Worm (Caenorhabditis elegans) whole organism, late embryonic: Measurements from ENCODE around the gene srh-63.

ENCODE experiments used
- F13H6.1 ChIP-seq: sonication (generic microtip); optimal IDR thresholded peaks from 2 replicates; lab custom pipeline; 2016; ENCODE audit warnings: missing genetic modification characterization, missing compliant biosample characterization
- K02D7.2 ChIP-seq: sonication (generic microtip); optimal IDR thresholded peaks from 2 replicates; lab custom pipeline; 2017; ENCODE audit warnings: mild to moderate bottlenecking, missing genetic modification characterization, missing compliant biosample characterization
- Y22D7AL.16 ChIP-seq: sonication (generic microtip); optimal IDR thresholded peaks from 2 replicates; lab custom pipeline; 2016; ENCODE audit warnings: missing genetic modification characterization, missing compliant biosample characterization
- ahr-1 ChIP-seq: sonication (generic microtip); optimal IDR thresholded peaks from 2 replicates; lab custom pipeline; 2016; ENCODE audit warnings: missing genetic modification characterization, missing compliant biosample characterization
- ama-1 ChIP-seq: fragments of 150-350 bp; optimal IDR thresholded peaks from 2 replicates; lab custom pipeline; 2014
- ceh-14 ChIP-seq: sonication (generic microtip); optimal IDR thresholded peaks from 2 replicates; lab custom pipeline; 2016; ENCODE audit warnings: missing genotype, missing genetic modification characterization, missing compliant biosample characterization
- ceh-19 ChIP-seq: fragments of 200-800 bp; sonication (Bioruptor generic); optimal IDR thresholded peaks from 2 replicates; lab custom pipeline; 2018; ENCODE audit warnings: mild to moderate bottlenecking, missing genetic modification characterization, missing compliant biosample characterization
- ceh-2 ChIP-seq: sonication (generic microtip); optimal IDR thresholded peaks from 2 replicates; lab custom pipeline; 2016; ENCODE audit warnings: missing genotype, missing genetic modification characterization, missing compliant biosample characterization
- ceh-30 ChIP-seq: fragments of 150-350 bp; optimal IDR thresholded peaks from 2 replicates; lab custom pipeline; 2014; ENCODE audit warnings: missing biosample characterization, missing genetic modification characterization
- ceh-31 ChIP-seq: sonication (generic microtip); optimal IDR thresholded peaks from 2 replicates; lab custom pipeline; 2016; ENCODE audit warnings: missing genetic modification characterization, missing compliant biosample characterization
- ceh-34 ChIP-seq: sonication (generic microtip); optimal IDR thresholded peaks from 2 replicates; lab custom pipeline; 2016; ENCODE audit warnings: mild to moderate bottlenecking, missing genetic modification characterization, missing compliant biosample characterization
- ceh-45 ChIP-seq: fragments of 200-800 bp; sonication (Bioruptor generic); IDR thresholded peaks from 2 replicates; pipeline ENCODE4 v1.3.6; 2022; ENCODE audit warnings: missing genetic modification reagents, missing genetic modification characterization, missing compliant biosample characterization
- ceh-6 ChIP-seq: fragments of 200-800 bp; sonication (Bioruptor generic); optimal IDR thresholded peaks from 2 replicates; lab custom pipeline; 2018; ENCODE audit warnings: mild to moderate bottlenecking, missing genetic modification characterization, missing compliant biosample characterization
- che-1 ChIP-seq: sonication (generic microtip); optimal IDR thresholded peaks from 2 replicates; lab custom pipeline; 2016; ENCODE audit warnings: mild to moderate bottlenecking, missing genetic modification characterization, missing compliant biosample characterization
- dmd-4 ChIP-seq: sonication (generic microtip); optimal IDR thresholded peaks from 2 replicates; lab custom pipeline; 2016; ENCODE audit warnings: borderline replicate concordance, missing genetic modification characterization, missing compliant biosample characterization
- dve-1 ChIP-seq: sonication (generic microtip); optimal IDR thresholded peaks from 2 replicates; lab custom pipeline; 2017; ENCODE audit warnings: antibody characterized with exemption, mild to moderate bottlenecking, missing genetic modification characterization, missing compliant biosample characterization
- ets-4 ChIP-seq: sonication (generic microtip); optimal IDR thresholded peaks from 2 replicates; lab custom pipeline; 2016; ENCODE audit warnings: missing genetic modification characterization, missing compliant biosample characterization
- fax-1 ChIP-seq: sonication (generic microtip); optimal IDR thresholded peaks from 2 replicates; lab custom pipeline; 2016; ENCODE audit warnings: missing genotype, missing genetic modification characterization, missing compliant biosample characterization
- fkh-10 ChIP-seq: fragments of 150-350 bp; optimal IDR thresholded peaks from 2 replicates; lab custom pipeline; 2014; ENCODE audit warnings: missing biosample characterization, missing genetic modification reagents, missing genetic modification characterization
- fkh-6 ChIP-seq: sonication (generic microtip); optimal IDR thresholded peaks from 2 replicates; lab custom pipeline; 2016; ENCODE audit warnings: missing genetic modification characterization, missing compliant biosample characterization
- gmeb-2 ChIP-seq: sonication (generic microtip); optimal IDR thresholded peaks from 2 replicates; lab custom pipeline; 2016; ENCODE audit warnings: missing genetic modification characterization, inconsistent platforms, missing compliant biosample characterization
- hlh-13 ChIP-seq: fragments of 200-800 bp; sonication (Bioruptor generic); optimal IDR thresholded peaks from 2 replicates; lab custom pipeline; 2018; ENCODE audit warnings: mild to moderate bottlenecking, missing genetic modification characterization, missing compliant biosample characterization
- hlh-8 ChIP-seq: sonication (generic microtip); optimal IDR thresholded peaks from 2 replicates; lab custom pipeline; 2016; ENCODE audit warnings: missing genotype, missing genetic modification characterization, missing compliant biosample characterization
- lim-6 ChIP-seq: sonication (generic microtip); optimal IDR thresholded peaks from 2 replicates; lab custom pipeline; 2016; ENCODE audit warnings: missing genetic modification characterization, missing compliant biosample characterization
- lin-11 ChIP-seq: fragments of 200-800 bp; sonication (Bioruptor generic); optimal IDR thresholded peaks from 2 replicates; lab custom pipeline; 2018; ENCODE audit warnings: mild to moderate bottlenecking, missing genetic modification characterization, missing compliant biosample characterization
- madf-2 ChIP-seq: sonication (generic microtip); optimal IDR thresholded peaks from 2 replicates; lab custom pipeline; 2017; ENCODE audit warnings: missing genetic modification characterization, missing compliant biosample characterization
- nfya-1 ChIP-seq: sonication (generic microtip); optimal IDR thresholded peaks from 2 replicates; lab custom pipeline; 2017; ENCODE audit warnings: missing genetic modification characterization, mild to moderate bottlenecking, missing compliant biosample characterization, antibody characterized with exemption, moderate library complexity
- nhr-11 ChIP-seq: fragments of 150-350 bp; optimal IDR thresholded peaks from 2 replicates; lab custom pipeline; 2014; ENCODE audit warnings: missing biosample characterization, missing genetic modification characterization
- npax-4 ChIP-seq: sonication (generic microtip); optimal IDR thresholded peaks from 2 replicates; lab custom pipeline; 2016; ENCODE audit warnings: missing genetic modification characterization, missing compliant biosample characterization
- odd-2 ChIP-seq: sonication (generic microtip); optimal IDR thresholded peaks from 2 replicates; lab custom pipeline; 2017; ENCODE audit warnings: antibody characterized with exemption, mild to moderate bottlenecking, missing genetic modification characterization, missing compliant biosample characterization
- pag-3 ChIP-seq: sonication (generic microtip); optimal IDR thresholded peaks from 2 replicates; lab custom pipeline; 2016; ENCODE audit warnings: missing compliant biosample characterization, missing genetic modification characterization, borderline replicate concordance
- pha-2 ChIP-seq: sonication (generic microtip); optimal IDR thresholded peaks from 2 replicates; lab custom pipeline; 2017; ENCODE audit warnings: mild to moderate bottlenecking, missing genetic modification characterization, missing compliant biosample characterization
- pqm-1 ChIP-seq: sonication (generic microtip); optimal IDR thresholded peaks from 2 replicates; lab custom pipeline; 2016; ENCODE audit warnings: missing genetic modification characterization, missing compliant biosample characterization
- pros-1 ChIP-seq: fragments of 150-350 bp; optimal IDR thresholded peaks from 2 replicates; lab custom pipeline; 2014; ENCODE audit warnings: missing biosample characterization, missing genetic modification reagents, missing genetic modification characterization
- rnt-1 ChIP-seq: sonication (generic microtip); optimal IDR thresholded peaks from 2 replicates; lab custom pipeline; 2016; ENCODE audit warnings: missing genetic modification characterization, missing compliant biosample characterization
- sdc-2 ChIP-seq: sonication (generic microtip); optimal IDR thresholded peaks from 2 replicates; lab custom pipeline; 2016; ENCODE audit warnings: missing genotype, missing genetic modification characterization, missing compliant biosample characterization
- sox-4 ChIP-seq: sonication (generic microtip); optimal IDR thresholded peaks from 2 replicates; lab custom pipeline; 2017; ENCODE audit warnings: mild to moderate bottlenecking, missing genetic modification characterization, inconsistent platforms, missing compliant biosample characterization
- tbx-2 ChIP-seq: sonication (generic microtip); optimal IDR thresholded peaks from 2 replicates; lab custom pipeline; 2016; ENCODE audit warnings: missing genetic modification characterization, missing compliant biosample characterization
- ttx-3 ChIP-seq: sonication (generic microtip); optimal IDR thresholded peaks from 2 replicates; lab custom pipeline; 2016; ENCODE audit warnings: missing genetic modification reagents, missing genetic modification characterization, missing compliant biosample characterization
- unc-42 ChIP-seq: sonication (generic microtip); optimal IDR thresholded peaks from 2 replicates; lab custom pipeline; 2016; ENCODE audit warnings: missing genotype, missing genetic modification characterization, missing compliant biosample characterization
- unc-86 ChIP-seq: sonication (generic microtip); optimal IDR thresholded peaks from 2 replicates; lab custom pipeline; 2016; ENCODE audit warnings: missing genetic modification characterization, missing compliant biosample characterization
- ztf-16 ChIP-seq: sonication (generic microtip); optimal IDR thresholded peaks from 2 replicates; lab custom pipeline; 2017; ENCODE audit warnings: missing genetic modification characterization, missing compliant biosample characterization

The srh-63 gene

DNA sequence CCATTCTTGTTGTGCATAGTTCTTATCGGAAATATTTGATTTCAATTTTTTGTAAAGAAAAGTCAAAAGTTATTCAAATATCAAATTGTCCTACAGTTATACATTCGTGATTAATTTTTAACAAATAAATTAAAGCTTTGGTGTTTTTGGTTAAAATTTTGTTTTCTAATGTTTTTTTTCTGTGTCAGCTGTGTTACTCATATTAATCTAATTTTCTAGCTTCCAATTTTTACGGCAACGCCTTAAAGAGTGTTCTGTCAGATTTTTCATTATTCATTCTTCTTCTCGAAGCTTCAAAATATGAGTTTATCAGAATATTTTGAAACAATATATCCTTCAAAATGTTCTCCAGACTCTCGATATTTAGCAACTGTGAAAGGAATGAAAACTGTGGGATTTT is at the start of gene srh-63:
Gene srh-63 (plus strand): TSS at position 301 of the 400 bp plus-strand sequence.
- no peak for TF ChIP-seq npax-4 (tag; lab: Kevin White, UChicago)

- no peak for TF ChIP-seq ets-4
- TF ChIP-seq tbx-2 (tag; lab: Kevin White, UChicago) = no peak
- no peak for TF ChIP-seq ceh-30 (tag; lab: Kevin White, UChicago)
- no peak for TF ChIP-seq ztf-16 (tag; lab: Kevin White, UChicago)
- no peak for TF ChIP-seq F13H6.1 (tag; lab: Kevin White, UChicago)
Measured at ce11 chrIV:14481984-14482383, 41.7 kb upstream of the srh-63 start, which contains the start of gene Y57G11A.4. TSS of gene Y57G11A.4 (plus strand) at chrIV:14482284.

DNA sequence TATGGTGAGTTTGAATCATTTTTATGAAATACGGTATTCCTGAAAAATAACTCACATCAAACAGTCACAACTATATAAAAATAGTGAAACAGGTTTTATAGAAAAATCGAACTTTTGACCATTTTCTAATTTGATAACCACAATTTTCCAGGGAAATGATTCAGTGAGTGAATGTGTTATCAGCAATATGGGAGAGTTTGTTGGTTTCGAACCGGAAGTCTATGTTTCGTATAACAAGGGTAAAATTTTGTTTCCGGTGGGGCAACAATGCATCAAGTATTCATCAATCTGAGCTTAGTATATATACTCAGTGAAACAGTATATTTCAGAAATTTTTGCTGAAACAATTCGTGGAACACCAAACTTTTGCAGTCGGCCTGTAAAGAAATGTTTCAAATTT is 40.2 kb upstream of the srh-63 start:
- TF ChIP-seq fkh-6 (tag; lab: Kevin White, UChicago) = no peak
- no peak for TF ChIP-seq ceh-19
- TF ChIP-seq ceh-6 (GFP tag; lab: Kevin White, UChicago) = no peak
- no peak for TF ChIP-seq pros-1 (tag; lab: Kevin White, UChicago)
- no peak for TF ChIP-seq pha-2 (tag; lab: Kevin White, UChicago)
- TF ChIP-seq unc-42 (tag; lab: Kevin White, UChicago) = no peak
- TF ChIP-seq ahr-1 = no peak
- TF ChIP-seq dmd-4 (tag; lab: Kevin White, UChicago) = no peak
- TF ChIP-seq odd-2 (tag; lab: Kevin White, UChicago) = no peak
- TF ChIP-seq F13H6.1 (tag; lab: Kevin White, UChicago) = no peak
- no peak for TF ChIP-seq lim-6
- no peak for TF ChIP-seq unc-86 (tag; lab: Kevin White, UChicago)
- TF ChIP-seq che-1 (tag; lab: Kevin White, UChicago) = no peak
- TF ChIP-seq fkh-10 = no peak
- TF ChIP-seq ets-4 = no peak
- TF ChIP-seq ceh-34 (tag; lab: Kevin White, UChicago) = no peak
- no peak for TF ChIP-seq nfya-1 (tag; lab: Kevin White, UChicago)

DNA sequence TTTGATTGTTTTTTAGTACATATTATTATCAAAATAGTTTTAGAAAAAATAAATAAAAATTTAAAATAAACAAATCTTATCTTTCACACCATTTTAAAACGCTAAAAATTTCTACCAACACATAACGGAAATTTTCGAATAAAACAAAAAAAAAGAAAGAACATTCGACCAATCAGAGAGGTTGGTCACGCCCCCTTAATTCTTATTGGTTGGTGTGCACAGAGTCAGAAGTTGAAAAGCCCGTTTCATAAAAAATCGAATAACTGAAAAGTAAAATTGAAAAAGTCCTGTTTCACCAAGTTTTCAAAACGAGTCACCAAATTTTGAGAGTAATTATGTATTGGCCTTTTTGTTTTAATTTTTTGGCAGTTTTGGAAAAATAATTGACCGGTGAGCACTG is 32.5 kb upstream of the srh-63 start:
- no peak for TF ChIP-seq F13H6.1 (tag; lab: Kevin White, UChicago)
- TF ChIP-seq dve-1 (tag; lab: Kevin White, UChicago) = no peak
- TF ChIP-seq sdc-2 (tag; lab: Kevin White, UChicago) = no peak
- TF ChIP-seq nfya-1 (tag; lab: Kevin White, UChicago) = peak; percentile 77

DNA sequence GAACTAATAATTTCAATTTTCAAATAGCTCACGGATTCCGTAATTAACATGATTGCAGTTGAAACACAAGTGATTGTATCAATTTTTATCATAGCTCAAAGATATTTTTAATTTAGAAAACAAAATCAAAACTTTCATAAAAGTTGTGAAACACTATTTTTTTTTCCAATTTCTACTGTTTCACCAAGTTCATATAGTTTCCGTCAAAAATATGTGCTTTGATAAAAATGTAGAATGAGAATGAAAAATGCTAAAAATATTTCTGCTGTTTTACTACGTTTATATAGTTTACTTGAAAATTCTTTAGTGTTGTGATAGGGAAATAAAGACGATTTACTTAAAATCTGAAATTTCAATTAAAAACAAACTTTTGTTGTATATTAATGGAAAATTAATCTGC is 28.2 kb upstream of the srh-63 start:
- TF ChIP-seq ceh-2 = no peak
- no peak for TF ChIP-seq ttx-3 (tag; lab: Kevin White, UChicago)
- no peak for TF ChIP-seq ceh-31
- TF ChIP-seq hlh-8 (tag; lab: Kevin White, UChicago) = no peak
- TF ChIP-seq ama-1 (lab: Kevin White, UChicago) = no peak
- no peak for TF ChIP-seq nhr-11 (tag; lab: Kevin White, UChicago)
- no peak for TF ChIP-seq pag-3 (tag; lab: Kevin White, UChicago)
- no peak for TF ChIP-seq ztf-16 (tag; lab: Kevin White, UChicago)
- TF ChIP-seq sdc-2 (tag; lab: Kevin White, UChicago) = no peak
- no peak for TF ChIP-seq npax-4 (tag; lab: Kevin White, UChicago)
- TF ChIP-seq, all 69 proteins: peak for 0

ce11 chrIV:14496494-14496893 is 27.2 kb upstream of the srh-63 start:
- TF ChIP-seq ceh-6 (GFP tag; lab: Kevin White, UChicago) (no peak), sdc-2 (tag; lab: Kevin White, UChicago) (no peak), hlh-13 (GFP tag; lab: Kevin White, UChicago) (no peak), ahr-1 (no peak), pros-1 (tag; lab: Kevin White, UChicago) (no peak), ceh-14 (tag; lab: Kevin White, UChicago) (no peak), ceh-45 (no peak), unc-42 (tag; lab: Kevin White, UChicago) (no peak), gmeb-2 (no peak), ceh-19 (peak; percentile 23), K02D7.2 (tag; lab: Kevin White, UChicago) (no peak), ceh-30 (tag; lab: Kevin White, UChicago) (no peak), lin-11 (tag; lab: Kevin White, UChicago) (no peak), sox-4 (tag; lab: Kevin White, UChicago) (peak; percentile 16), fax-1 (tag; lab: Kevin White, UChicago) (no peak), madf-2 (tag; lab: Kevin White, UChicago) (no peak), pha-2 (tag; lab: Kevin White, UChicago) (peak; percentile 69), odd-2 (tag; lab: Kevin White, UChicago) (no peak), ama-1 (lab: Kevin White, UChicago) (no peak), pqm-1 (tag; lab: Kevin White, UChicago) (no peak), F13H6.1 (tag; lab: Kevin White, UChicago) (peak; percentile 34), Y22D7AL.16 (tag; lab: Kevin White, UChicago) (no peak), ceh-31 (peak; percentile 51), rnt-1 (tag; lab: Kevin White, UChicago) (peak; percentile 36)
